Worm (Caenorhabditis elegans) whole organism, L3 larva: ENCODE results near the gene F55C9.5.
"Not testable (repeated sequence)": the region's sequence is repeated elsewhere in the genome, so short reads cannot be mapped to it uniquely, and the experiment has no call there.

Source experiments
- egl-5 ChIP-seq: fragments of 150-350 bp; optimal IDR thresholded peaks from 2 replicates; lab custom pipeline; 2017; ENCODE audit warnings: missing biosample characterization, missing genetic modification reagents, missing genetic modification characterization, inconsistent platforms
- fos-1 ChIP-seq: fragments of 150-350 bp; optimal IDR thresholded peaks from 2 replicates; lab custom pipeline; 2014; ENCODE audit warnings: missing biosample characterization, missing genetic modification characterization
- nhr-25 ChIP-seq: sonication (generic microtip); optimal IDR thresholded peaks from 2 replicates; lab custom pipeline; 2017; ENCODE audit warnings: missing biosample characterization, missing genetic modification characterization

DNA sequence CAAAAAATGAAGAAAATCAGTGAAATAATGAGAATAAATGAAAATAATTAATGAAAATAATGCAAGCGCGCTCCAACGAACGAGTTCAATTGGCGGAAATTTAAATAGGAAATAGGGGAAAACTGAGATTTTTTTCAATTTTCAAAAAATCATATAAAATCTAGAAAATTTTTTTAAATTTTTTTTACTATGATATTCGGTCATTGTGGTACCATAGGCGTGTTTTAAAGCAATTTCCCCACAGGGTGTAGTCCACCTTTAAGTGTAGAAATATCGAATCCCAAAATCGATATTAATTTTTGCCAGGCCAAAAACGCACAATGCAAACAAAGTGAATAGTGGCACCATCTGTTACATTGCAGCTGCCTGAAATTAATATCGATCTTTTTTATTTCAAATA, 28.8 kb downstream of the F55C9.5 start, which contains the start of gene F21D9.1:
- not testable (repeated sequence) for TF ChIP-seq egl-5, fos-1, nhr-25 (tag; lab: Kevin White, UChicago)
